Worm (Caenorhabditis elegans) whole organism, L2 larva: ENCODE data around the gene dsl-7.

Experiments used
- C34F6.9 ChIP-seq: fragments of 150-350 bp; optimal IDR thresholded peaks from 2 replicates; lab custom pipeline; 2014; ENCODE audit warnings: missing biosample characterization, missing genetic modification characterization
- F13H6.1 ChIP-seq: sonication (generic microtip); optimal IDR thresholded peaks from 2 replicates; lab custom pipeline; 2016; ENCODE audit warnings: missing genetic modification characterization, missing compliant biosample characterization
- R02D3.7 ChIP-seq: fragments of 150-350 bp; optimal IDR thresholded peaks from 2 replicates; lab custom pipeline; 2014; ENCODE audit warnings: missing biosample characterization, missing genetic modification characterization
- Y55F3AM.14 ChIP-seq: fragments of 200-800 bp; sonication (Bioruptor generic); optimal IDR thresholded peaks from 2 replicates; lab custom pipeline; 2018; ENCODE audit warnings: mild to moderate bottlenecking, missing genetic modification characterization, missing compliant biosample characterization
- ZK546.5 ChIP-seq: sonication (generic microtip); optimal IDR thresholded peaks from 2 replicates; lab custom pipeline; 2017; ENCODE audit warnings: missing biosample characterization, missing genetic modification characterization
- aly-2 ChIP-seq: fragments of 150-350 bp; optimal IDR thresholded peaks from 2 replicates; lab custom pipeline; 2014; ENCODE audit warnings: missing biosample characterization, missing genetic modification characterization
- ama-1 ChIP-seq: fragments of 150-350 bp; optimal IDR thresholded peaks from 2 replicates; lab custom pipeline; 2018; ENCODE audit warnings: inconsistent platforms
- blmp-1 ChIP-seq: sonication (generic microtip); optimal IDR thresholded peaks from 2 replicates; lab custom pipeline; 2017; ENCODE audit warnings: missing genetic modification characterization, mild to moderate bottlenecking, missing compliant biosample characterization, antibody characterized with exemption, moderate library complexity; ENCODE audit not compliant: insufficient read depth
- crh-2 ChIP-seq: sonication (generic microtip); optimal IDR thresholded peaks from 2 replicates; lab custom pipeline; 2017; ENCODE audit warnings: missing biosample characterization, missing genetic modification characterization
- elt-1 ChIP-seq: fragments of 150-350 bp; optimal IDR thresholded peaks from 2 replicates; lab custom pipeline; 2014; ENCODE audit warnings: missing biosample characterization, missing genetic modification characterization
- elt-3 ChIP-seq: sonication (generic microtip); optimal IDR thresholded peaks from 2 replicates; lab custom pipeline; 2017; ENCODE audit warnings: missing biosample characterization, missing genetic modification characterization
- lin-11 ChIP-seq: fragments of 150-350 bp; sonication (generic microtip); optimal IDR thresholded peaks from 2 replicates; lab custom pipeline; 2014; ENCODE audit warnings: missing biosample characterization, missing genetic modification characterization, inconsistent platforms, mixed read lengths
- lin-39 ChIP-seq: fragments of 150-350 bp; optimal IDR thresholded peaks from 2 replicates; lab custom pipeline; 2014; ENCODE audit warnings: missing biosample characterization, missing genetic modification reagents, missing genetic modification characterization
- lsy-2 ChIP-seq, 2 experiments: fragments of 150-350 bp in 1 of 2; sonication (generic microtip) in 1 of 2; optimal IDR thresholded peaks; 2 replicates each; lab custom pipeline; 2014 to 2017; ENCODE audit warnings: missing biosample characterization in 2 of 2, missing genetic modification characterization in 2 of 2
- nhr-11 ChIP-seq: fragments of 150-350 bp; optimal IDR thresholded peaks from 2 replicates; lab custom pipeline; 2014; ENCODE audit warnings: missing biosample characterization, missing genetic modification characterization
- nhr-12 ChIP-seq: fragments of 150-350 bp; optimal IDR thresholded peaks from 2 replicates; lab custom pipeline; 2014; ENCODE audit warnings: missing biosample characterization, missing genetic modification characterization
- nhr-129 ChIP-seq: fragments of 150-350 bp; optimal IDR thresholded peaks from 2 replicates; lab custom pipeline; 2014; ENCODE audit warnings: missing biosample characterization, missing genetic modification characterization
- nhr-21 ChIP-seq: fragments of 150-350 bp; optimal IDR thresholded peaks from 2 replicates; lab custom pipeline; 2014; ENCODE audit warnings: missing biosample characterization, missing genetic modification characterization
- nhr-23 ChIP-seq: fragments of 150-350 bp; optimal IDR thresholded peaks from 2 replicates; lab custom pipeline; 2014; ENCODE audit warnings: missing biosample characterization, missing genetic modification reagents, missing genetic modification characterization
- nhr-237 ChIP-seq: fragments of 150-350 bp; optimal IDR thresholded peaks from 2 replicates; lab custom pipeline; 2014; ENCODE audit warnings: missing biosample characterization, missing genetic modification characterization
- nhr-25 ChIP-seq: fragments of 150-350 bp; sonication (generic microtip); optimal IDR thresholded peaks from 3 replicates; lab custom pipeline; 2014; ENCODE audit warnings: missing biosample characterization, missing genetic modification characterization
- nhr-6 ChIP-seq: fragments of 150-350 bp; optimal IDR thresholded peaks from 2 replicates; lab custom pipeline; 2014; ENCODE audit warnings: missing biosample characterization, missing genetic modification characterization
- peb-1 ChIP-seq: fragments of 150-350 bp; optimal IDR thresholded peaks from 2 replicates; lab custom pipeline; 2014; ENCODE audit warnings: missing biosample characterization, missing genetic modification characterization
- sem-4 ChIP-seq: fragments of 150-350 bp; optimal IDR thresholded peaks from 2 replicates; lab custom pipeline; 2014; ENCODE audit warnings: missing biosample characterization, missing genetic modification reagents, missing genetic modification characterization
- snpc-4 ChIP-seq: fragments of 150-350 bp; optimal IDR thresholded peaks from 2 replicates; lab custom pipeline; 2014; ENCODE audit warnings: missing biosample characterization, missing genetic modification characterization
- unc-39 ChIP-seq: fragments of 150-350 bp; optimal IDR thresholded peaks from 2 replicates; lab custom pipeline; 2014; ENCODE audit warnings: missing biosample characterization, missing genetic modification characterization
- unc-55 ChIP-seq: fragments of 150-350 bp; sonication (generic microtip); optimal IDR thresholded peaks from 3 replicates; lab custom pipeline; 2014; ENCODE audit warnings: missing biosample characterization, missing genetic modification reagents, missing genetic modification characterization
- unc-62 ChIP-seq: fragments of 150-350 bp; optimal IDR thresholded peaks from 2 replicates; lab custom pipeline; 2014; ENCODE audit warnings: missing biosample characterization, missing genetic modification reagents, missing genetic modification characterization
- ztf-1 ChIP-seq: fragments of 200-800 bp; sonication (Bioruptor generic); conservative IDR thresholded peaks from 2 replicates; pipeline ENCODE4 v1.3.6; 2022; ENCODE audit warnings: missing genetic modification characterization, missing compliant biosample characterization
- ztf-11 ChIP-seq: sonication (generic microtip); optimal IDR thresholded peaks from 2 replicates; lab custom pipeline; 2017; ENCODE audit warnings: missing biosample characterization, missing genetic modification characterization
- ztf-4 ChIP-seq: fragments of 150-350 bp; optimal IDR thresholded peaks from 2 replicates; lab custom pipeline; 2014; ENCODE audit warnings: missing biosample characterization, missing genetic modification characterization

Gene dsl-7

DNA sequence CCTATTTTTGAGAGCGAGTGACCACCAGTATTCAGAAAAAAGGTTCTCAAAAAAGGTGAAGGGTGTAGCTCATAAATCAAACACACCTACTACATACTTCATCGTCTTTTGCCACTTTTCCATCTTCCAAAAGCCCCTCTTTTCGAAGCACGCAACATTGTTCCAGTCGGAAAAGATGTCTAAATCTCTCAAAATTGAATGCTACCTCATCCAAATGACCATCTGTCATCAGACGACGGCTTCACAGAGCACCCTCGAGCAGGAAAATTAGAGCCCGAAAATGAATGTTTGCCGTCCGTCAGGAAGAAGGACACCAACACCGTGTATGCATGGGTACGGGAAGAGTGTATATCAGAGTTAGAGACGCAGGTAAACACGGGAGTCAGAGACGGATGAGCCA, 28.6 kb downstream of the dsl-7 start:
- TF ChIP-seq nhr-25 (tag; lab: Kevin White, UChicago) (no peak), aly-2 (tag; lab: Kevin White, UChicago) (no peak), ztf-4 (tag; lab: Kevin White, UChicago) (no peak), Y55F3AM.14 (GFP tag; lab: Kevin White, UChicago) (no peak), nhr-237 (tag; lab: Kevin White, UChicago) (no peak), nhr-6 (no peak)

- TF ChIP-seq unc-55 (no peak), nhr-237 (tag; lab: Kevin White, UChicago) (no peak), F13H6.1 (no peak), elt-3 (tag; lab: Kevin White, UChicago) (no peak), blmp-1 (tag; lab: Kevin White, UChicago) (no peak)
Measured at ce11 chrV:13022265-13022664, 29.3 kb downstream of the dsl-7 start.

ce11 chrV:13024499-13024898, 31.5 kb downstream of the dsl-7 start:
- TF ChIP-seq elt-3 (tag; lab: Kevin White, UChicago) (no peak), nhr-12 (tag; lab: Kevin White, UChicago) (no peak), unc-62 (GFP tag; lab: Kevin White, UChicago) (no peak), aly-2 (tag; lab: Kevin White, UChicago) (no peak), nhr-25 (tag; lab: Kevin White, UChicago) (no peak)

DNA sequence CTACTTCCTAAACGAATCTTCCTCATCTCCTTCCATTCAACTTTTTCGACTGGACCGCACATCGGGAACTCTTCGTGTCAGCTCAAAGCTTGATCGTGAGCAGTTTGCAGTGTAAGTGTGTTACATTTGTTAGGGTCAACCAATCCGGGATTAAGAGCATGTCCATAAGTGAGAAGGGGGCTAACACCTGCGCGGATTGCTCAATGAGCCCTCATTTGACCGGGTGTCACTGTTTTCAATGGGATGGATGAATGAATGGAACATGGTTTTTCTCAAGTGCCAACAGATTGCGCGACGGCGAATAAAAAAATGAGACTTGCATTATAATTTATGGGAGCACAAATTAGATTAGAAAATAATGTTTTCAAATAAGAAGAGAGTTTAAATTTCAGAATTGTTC, 32.3 kb downstream of the dsl-7 start:
- no peak for TF ChIP-seq ama-1 (lab: Kevin White, UChicago)

ce11 chrV:13026631-13027299, 33.8 kb downstream of the dsl-7 start:
- TF ChIP-seq lin-39 (no peak), lsy-2 (tag; optimal IDR thresholded peaks at IDR 0.05; lab: Kevin White, UChicago) (no peak), ztf-1 (no peak), lin-11 (tag; lab: Kevin White, UChicago) (no peak), nhr-237 (tag; lab: Kevin White, UChicago) (no peak), nhr-25 (tag; lab: Kevin White, UChicago) (no peak), nhr-11 (no peak), nhr-23 (tag; lab: Kevin White, UChicago) (no peak)

DNA sequence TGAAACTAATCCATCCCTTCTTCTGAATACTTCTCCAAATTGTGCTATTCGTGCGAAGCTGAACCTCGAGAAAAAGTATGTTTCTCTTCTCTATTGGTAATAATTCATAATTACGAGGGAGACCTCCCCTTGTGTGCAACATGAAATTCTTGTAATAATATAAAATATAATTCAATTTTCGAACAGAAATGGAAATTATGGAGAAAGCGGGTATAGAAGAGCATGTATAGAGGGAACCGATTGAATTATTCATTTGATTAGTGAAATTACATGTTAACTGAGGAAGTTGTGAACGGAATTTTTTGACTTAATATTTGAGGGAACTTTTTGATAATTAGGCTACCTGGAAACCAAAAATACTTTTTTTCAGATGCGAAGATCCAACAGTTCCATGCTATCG, 35.9 kb downstream of the dsl-7 start:
- TF ChIP-seq crh-2 (tag; lab: Kevin White, UChicago) (no peak), sem-4 (tag; lab: Kevin White, UChicago) (no peak), nhr-129 (no peak), ZK546.5 (tag; lab: Kevin White, UChicago) (no peak), peb-1 (tag; lab: Kevin White, UChicago) (no peak), lin-39 (no peak), C34F6.9 (tag; lab: Kevin White, UChicago) (no peak), aly-2 (tag; lab: Kevin White, UChicago) (no peak), blmp-1 (tag; lab: Kevin White, UChicago) (no peak), unc-39 (no peak), snpc-4 (tag; lab: Kevin White, UChicago) (no peak), ztf-11 (tag; lab: Kevin White, UChicago) (no peak), nhr-25 (tag; lab: Kevin White, UChicago) (no peak), ztf-1 (no peak), elt-1 (tag; lab: Kevin White, UChicago) (no peak), nhr-21 (tag; lab: Kevin White, UChicago) (no peak), ztf-4 (tag; lab: Kevin White, UChicago) (no peak), R02D3.7 (tag; lab: Kevin White, UChicago) (no peak)
